Worm (Caenorhabditis elegans) whole organism, late embryonic: Measurements from ENCODE around the gene cuc-1.

ENCODE experiments used
- C38D4.7 ChIP-seq: fragments of 200-800 bp; sonication (Bioruptor generic); optimal IDR thresholded peaks from 2 replicates; lab custom pipeline; 2018; ENCODE audit warnings: mild to moderate bottlenecking, missing genetic modification characterization, moderate library complexity, missing compliant biosample characterization
- K02D7.2 ChIP-seq: sonication (generic microtip); optimal IDR thresholded peaks from 2 replicates; lab custom pipeline; 2017; ENCODE audit warnings: mild to moderate bottlenecking, missing genetic modification characterization, missing compliant biosample characterization
- T23F11.4 ChIP-seq: fragments of 200-800 bp; sonication (Bioruptor generic); optimal IDR thresholded peaks from 2 replicates; lab custom pipeline; 2018; ENCODE audit warnings: mild to moderate bottlenecking, missing genetic modification characterization, missing compliant biosample characterization
- Y22D7AL.16 ChIP-seq: sonication (generic microtip); optimal IDR thresholded peaks from 2 replicates; lab custom pipeline; 2016; ENCODE audit warnings: missing genetic modification characterization, missing compliant biosample characterization
- ahr-1 ChIP-seq: sonication (generic microtip); optimal IDR thresholded peaks from 2 replicates; lab custom pipeline; 2016; ENCODE audit warnings: missing genetic modification characterization, missing compliant biosample characterization
- ceh-18 ChIP-seq: sonication (generic microtip); optimal IDR thresholded peaks from 2 replicates; lab custom pipeline; 2016; ENCODE audit warnings: missing genetic modification characterization, missing compliant biosample characterization
- ceh-19 ChIP-seq: fragments of 200-800 bp; sonication (Bioruptor generic); optimal IDR thresholded peaks from 2 replicates; lab custom pipeline; 2018; ENCODE audit warnings: mild to moderate bottlenecking, missing genetic modification characterization, missing compliant biosample characterization
- ceh-22 ChIP-seq: sonication (generic microtip); optimal IDR thresholded peaks from 2 replicates; lab custom pipeline; 2017; ENCODE audit warnings: missing biosample characterization, missing genetic modification characterization
- ceh-30 ChIP-seq: fragments of 150-350 bp; optimal IDR thresholded peaks from 2 replicates; lab custom pipeline; 2014; ENCODE audit warnings: missing biosample characterization, missing genetic modification characterization
- ceh-31 ChIP-seq: sonication (generic microtip); optimal IDR thresholded peaks from 2 replicates; lab custom pipeline; 2016; ENCODE audit warnings: missing genetic modification characterization, missing compliant biosample characterization
- ceh-34 ChIP-seq: sonication (generic microtip); optimal IDR thresholded peaks from 2 replicates; lab custom pipeline; 2016; ENCODE audit warnings: mild to moderate bottlenecking, missing genetic modification characterization, missing compliant biosample characterization
- ceh-45 ChIP-seq: fragments of 200-800 bp; sonication (Bioruptor generic); IDR thresholded peaks from 2 replicates; pipeline ENCODE4 v1.3.6; 2022; ENCODE audit warnings: missing genetic modification reagents, missing genetic modification characterization, missing compliant biosample characterization
- ceh-6 ChIP-seq: fragments of 200-800 bp; sonication (Bioruptor generic); optimal IDR thresholded peaks from 2 replicates; lab custom pipeline; 2018; ENCODE audit warnings: mild to moderate bottlenecking, missing genetic modification characterization, missing compliant biosample characterization
- elt-2 ChIP-seq: sonication (generic microtip); optimal IDR thresholded peaks from 2 replicates; lab custom pipeline; 2016; ENCODE audit warnings: missing genetic modification reagents, missing genetic modification characterization, missing compliant biosample characterization
- ets-4 ChIP-seq: sonication (generic microtip); optimal IDR thresholded peaks from 2 replicates; lab custom pipeline; 2016; ENCODE audit warnings: missing genetic modification characterization, missing compliant biosample characterization
- eyg-1 ChIP-seq: sonication (generic microtip); optimal IDR thresholded peaks from 2 replicates; lab custom pipeline; 2016; ENCODE audit warnings: missing genotype, missing genetic modification characterization, missing compliant biosample characterization
- fkh-10 ChIP-seq: fragments of 150-350 bp; optimal IDR thresholded peaks from 2 replicates; lab custom pipeline; 2014; ENCODE audit warnings: missing biosample characterization, missing genetic modification reagents, missing genetic modification characterization
- fkh-6 ChIP-seq: sonication (generic microtip); optimal IDR thresholded peaks from 2 replicates; lab custom pipeline; 2016; ENCODE audit warnings: missing genetic modification characterization, missing compliant biosample characterization
- gmeb-2 ChIP-seq: sonication (generic microtip); optimal IDR thresholded peaks from 2 replicates; lab custom pipeline; 2016; ENCODE audit warnings: missing genetic modification characterization, inconsistent platforms, missing compliant biosample characterization
- hlh-6 ChIP-seq: sonication (generic microtip); optimal IDR thresholded peaks from 2 replicates; lab custom pipeline; 2016; ENCODE audit warnings: missing genotype, missing genetic modification characterization, missing compliant biosample characterization
- hlh-8 ChIP-seq: sonication (generic microtip); optimal IDR thresholded peaks from 2 replicates; lab custom pipeline; 2016; ENCODE audit warnings: missing genotype, missing genetic modification characterization, missing compliant biosample characterization
- madf-2 ChIP-seq: sonication (generic microtip); optimal IDR thresholded peaks from 2 replicates; lab custom pipeline; 2017; ENCODE audit warnings: missing genetic modification characterization, missing compliant biosample characterization
- mec-3 ChIP-seq: sonication (generic microtip); optimal IDR thresholded peaks from 2 replicates; lab custom pipeline; 2016; ENCODE audit warnings: borderline replicate concordance, missing genetic modification characterization, missing compliant biosample characterization
- nhr-232 ChIP-seq: sonication (generic microtip); optimal IDR thresholded peaks from 2 replicates; lab custom pipeline; 2016; ENCODE audit warnings: missing genetic modification characterization, missing compliant biosample characterization
- npax-4 ChIP-seq: sonication (generic microtip); optimal IDR thresholded peaks from 2 replicates; lab custom pipeline; 2016; ENCODE audit warnings: missing genetic modification characterization, missing compliant biosample characterization
- pat-9 ChIP-seq: fragments of 200-800 bp; sonication (Bioruptor generic); optimal IDR thresholded peaks from 2 replicates; lab custom pipeline; 2018; ENCODE audit warnings: mild to moderate bottlenecking, missing genetic modification characterization, moderate library complexity, missing compliant biosample characterization
- pha-2 ChIP-seq: sonication (generic microtip); optimal IDR thresholded peaks from 2 replicates; lab custom pipeline; 2017; ENCODE audit warnings: mild to moderate bottlenecking, missing genetic modification characterization, missing compliant biosample characterization
- pros-1 ChIP-seq: fragments of 150-350 bp; optimal IDR thresholded peaks from 2 replicates; lab custom pipeline; 2014; ENCODE audit warnings: missing biosample characterization, missing genetic modification reagents, missing genetic modification characterization
- rnt-1 ChIP-seq: sonication (generic microtip); optimal IDR thresholded peaks from 2 replicates; lab custom pipeline; 2016; ENCODE audit warnings: missing genetic modification characterization, missing compliant biosample characterization
- sdc-2 ChIP-seq: sonication (generic microtip); optimal IDR thresholded peaks from 2 replicates; lab custom pipeline; 2016; ENCODE audit warnings: missing genotype, missing genetic modification characterization, missing compliant biosample characterization
- sox-2 ChIP-seq: fragments of 200-800 bp; sonication (Bioruptor generic); IDR thresholded peaks from 2 replicates; pipeline ENCODE4 v1.3.6; 2022; ENCODE audit warnings: missing genetic modification reagents, missing genetic modification characterization, missing compliant biosample characterization
- sox-4 ChIP-seq: sonication (generic microtip); optimal IDR thresholded peaks from 2 replicates; lab custom pipeline; 2017; ENCODE audit warnings: mild to moderate bottlenecking, missing genetic modification characterization, inconsistent platforms, missing compliant biosample characterization
- syd-9 ChIP-seq: sonication (generic microtip); optimal IDR thresholded peaks from 2 replicates; lab custom pipeline; 2016; ENCODE audit warnings: mild to moderate bottlenecking, missing genetic modification characterization, moderate library complexity, missing compliant biosample characterization
- tbx-7 ChIP-seq: sonication (generic microtip); optimal IDR thresholded peaks from 2 replicates; lab custom pipeline; 2016; ENCODE audit warnings: missing genotype, missing genetic modification characterization, missing compliant biosample characterization
- ttx-3 ChIP-seq: sonication (generic microtip); optimal IDR thresholded peaks from 2 replicates; lab custom pipeline; 2016; ENCODE audit warnings: missing genetic modification reagents, missing genetic modification characterization, missing compliant biosample characterization
- unc-55 ChIP-seq: sonication (generic microtip); optimal IDR thresholded peaks from 2 replicates; lab custom pipeline; 2017; ENCODE audit warnings: missing biosample characterization, missing genetic modification reagents, missing genetic modification characterization
- zip-5 ChIP-seq: sonication (generic microtip); optimal IDR thresholded peaks from 2 replicates; lab custom pipeline; 2016; ENCODE audit warnings: missing genetic modification characterization, missing compliant biosample characterization

Gene cuc-1

DNA sequence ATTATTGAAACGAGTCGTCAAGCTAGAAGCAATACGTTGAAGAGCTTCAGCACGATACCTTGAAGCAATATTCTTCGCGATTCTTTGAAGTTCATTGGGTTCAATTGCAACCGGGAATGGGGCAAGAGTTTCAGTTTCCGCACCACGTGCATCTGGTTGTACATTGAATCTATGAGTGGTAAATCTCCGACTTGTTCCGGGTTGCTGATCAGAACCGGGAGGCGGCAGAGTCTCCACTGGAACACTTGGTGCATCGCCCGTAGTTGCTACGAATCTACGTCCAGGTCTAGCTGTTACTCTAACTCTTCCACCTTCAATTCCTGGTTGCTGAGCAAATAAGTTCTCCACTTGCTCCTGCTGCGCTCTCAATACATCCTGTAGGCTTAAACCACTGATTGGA lies 28.3 kb upstream of the cuc-1 start:
- TF ChIP-seq elt-2 (tag; lab: Kevin White, UChicago) = no peak
- TF ChIP-seq sox-4 (tag; lab: Kevin White, UChicago) = no peak
- no peak for TF ChIP-seq nhr-232 (tag; lab: Kevin White, UChicago)
- TF ChIP-seq zip-5 (tag; lab: Kevin White, UChicago) = no peak
- no peak for TF ChIP-seq ahr-1 (tag; lab: Kevin White, UChicago)
- TF ChIP-seq C38D4.7 (GFP tag; lab: Kevin White, UChicago) = no peak
- TF ChIP-seq ceh-31 = no peak
- TF ChIP-seq fkh-6 (tag; lab: Kevin White, UChicago) = no peak
- TF ChIP-seq ceh-34 (tag; lab: Kevin White, UChicago) = no peak
- no peak for TF ChIP-seq hlh-8 (tag; lab: Kevin White, UChicago)
- TF ChIP-seq ceh-6 = no peak
- no peak for TF ChIP-seq K02D7.2 (tag; lab: Kevin White, UChicago)
- no peak for TF ChIP-seq npax-4 (tag; lab: Kevin White, UChicago)
- no peak for TF ChIP-seq hlh-6 (tag; lab: Kevin White, UChicago)

DNA sequence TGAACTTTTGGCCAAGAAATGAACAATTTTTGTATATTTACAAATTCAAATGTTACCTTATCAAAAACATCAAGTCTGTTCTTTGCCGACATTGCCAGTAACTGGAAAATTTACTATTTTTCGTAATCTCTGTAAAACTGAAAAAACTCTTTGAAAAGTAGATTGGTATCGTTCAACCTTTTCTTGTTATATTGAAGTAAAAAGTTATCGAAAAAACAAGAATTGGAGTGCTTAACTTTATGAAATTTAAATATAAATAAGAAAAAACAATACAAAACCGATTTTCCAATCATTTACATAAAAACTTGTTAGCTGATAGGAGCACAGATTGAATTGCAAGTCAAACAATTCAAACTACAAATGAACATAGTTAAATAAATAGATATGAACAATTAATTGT lies 24.1 kb upstream of the cuc-1 start, which contains the start of gene ZK688.11:
Gene ZK688.11 (minus strand): TSS at position 101 of the 400 bp plus-strand sequence.
- TF ChIP-seq unc-55 (GFP tag; lab: Kevin White, UChicago) (no peak), ceh-18 (tag; lab: Kevin White, UChicago) (no peak), eyg-1 (tag; lab: Kevin White, UChicago) (no peak), Y22D7AL.16 (tag; lab: Kevin White, UChicago) (no peak), ceh-30 (tag; lab: Kevin White, UChicago) (no peak), elt-2 (tag; lab: Kevin White, UChicago) (no peak), ceh-22 (tag; lab: Kevin White, UChicago) (no peak), ceh-45 (GFP tag; lab: Robert Waterston, UW) (no peak), madf-2 (tag; lab: Kevin White, UChicago) (no peak), ets-4 (tag; lab: Kevin White, UChicago) (no peak), sdc-2 (tag; lab: Kevin White, UChicago) (no peak), pha-2 (no peak), T23F11.4 (GFP tag; lab: Kevin White, UChicago) (no peak)

DNA sequence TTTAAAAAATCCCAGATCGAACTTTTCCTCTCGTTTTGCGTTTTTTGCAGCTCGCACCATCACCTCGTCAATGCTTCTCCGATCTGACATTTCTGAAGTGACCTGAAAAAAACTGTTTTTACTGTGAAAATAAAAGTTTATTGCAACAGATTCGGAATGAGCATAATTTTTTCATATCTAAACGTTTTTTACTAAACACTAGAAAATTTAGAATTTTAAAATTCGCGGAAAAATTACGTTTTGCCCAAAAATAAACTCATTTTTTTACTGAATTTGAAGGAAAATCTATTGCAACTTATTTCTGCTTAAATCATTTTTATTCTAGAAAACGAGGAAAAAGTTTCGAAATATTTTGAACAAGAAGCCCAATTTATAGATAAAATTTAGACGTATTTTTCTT lies 22.1 kb upstream of the cuc-1 start, which contains the start of gene ZK688.9:
Gene ZK688.9 (minus strand): TSS at position 101 of the 400 bp plus-strand sequence.
- TF ChIP-seq gmeb-2 (tag; lab: Kevin White, UChicago) (no peak), ttx-3 (tag; lab: Kevin White, UChicago) (no peak), pros-1 (tag; lab: Kevin White, UChicago) (no peak), madf-2 (tag; lab: Kevin White, UChicago) (no peak), mec-3 (tag; lab: Kevin White, UChicago) (no peak), tbx-7 (no peak), syd-9 (tag; lab: Kevin White, UChicago) (no peak), ceh-19 (GFP tag; lab: Kevin White, UChicago) (no peak), sox-2 (GFP tag; lab: Robert Waterston, UW) (no peak)

DNA sequence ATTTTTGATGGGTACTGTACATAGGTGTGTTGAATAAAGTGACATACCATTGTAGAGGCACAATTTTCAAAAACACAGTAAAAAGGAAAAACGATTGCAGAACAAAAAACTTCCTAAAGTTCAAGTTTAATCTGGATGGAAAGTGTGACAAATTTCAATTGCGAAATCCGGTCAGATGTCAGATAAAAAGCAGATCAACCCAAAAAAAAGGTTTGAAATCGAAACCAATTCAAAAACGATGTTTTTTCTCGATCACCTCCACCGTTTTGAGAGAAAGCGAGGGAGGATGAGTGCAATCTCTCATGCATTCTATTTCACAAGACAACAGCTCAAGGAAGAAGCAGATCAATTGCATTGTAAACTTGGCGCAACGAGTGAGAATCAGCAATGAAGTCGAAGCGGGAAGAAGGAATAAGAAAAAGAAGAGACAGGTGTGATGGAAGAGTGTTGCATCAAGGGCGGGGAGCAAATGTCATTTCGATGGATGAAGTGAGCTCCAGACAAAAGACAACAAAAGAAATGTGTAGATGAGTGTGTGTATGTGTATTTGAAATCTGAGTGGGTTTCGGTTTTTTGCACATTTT lies 19.4 kb upstream of the cuc-1 start:
- TF ChIP-seq rnt-1 (tag; lab: Kevin White, UChicago) (peak; percentile 46), pat-9 (tag; lab: Kevin White, UChicago) (no peak), T23F11.4 (GFP tag; lab: Kevin White, UChicago) (no peak), fkh-10 (GFP tag; lab: Kevin White, UChicago) (no peak), ceh-18 (tag; lab: Kevin White, UChicago) (peak; percentile 75), unc-55 (GFP tag; lab: Kevin White, UChicago) (peak; percentile 72), ceh-22 (tag; lab: Kevin White, UChicago) (no peak)
